Worm (Caenorhabditis elegans): ENCODE measurements around the gene T16A9.5.

DNA sequence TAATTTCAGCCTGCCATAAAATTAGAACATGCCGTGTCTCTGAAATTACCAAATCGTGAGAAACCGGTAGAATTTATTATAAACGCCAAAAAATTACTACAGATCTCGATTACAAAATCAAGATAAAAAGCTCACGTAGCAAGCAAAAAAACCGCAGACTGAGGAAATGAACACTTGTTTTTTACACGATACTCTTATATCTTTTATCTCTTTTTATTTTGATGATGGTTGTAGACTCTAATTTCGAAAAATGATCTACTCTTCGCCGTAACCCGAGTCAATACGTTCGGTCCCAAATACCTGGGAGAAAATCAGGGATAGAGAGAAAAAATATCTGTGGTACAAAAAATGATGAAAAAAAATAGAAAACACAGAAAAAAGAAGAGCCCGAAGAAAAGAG lies 8.1 kb upstream of the T16A9.5 start:
- TF ChIP-seq unc-62 (GFP tag; optimal IDR thresholded peaks at IDR 0.05) (no peak), nhr-90 (tag; optimal IDR thresholded peaks at IDR 0.05) (no peak)
